Worm (Caenorhabditis elegans) whole organism, L1 larva: Measurements from ENCODE around the gene C16D9.9.

ENCODE experiments used
- C16A3.4 ChIP-seq: fragments of 150-350 bp; optimal IDR thresholded peaks from 2 replicates; lab custom pipeline; 2014; ENCODE audit warnings: missing biosample characterization, missing genetic modification characterization
- C34B4.2 ChIP-seq: sonication (generic microtip); optimal IDR thresholded peaks from 2 replicates; lab custom pipeline; 2017; ENCODE audit warnings: mild to moderate bottlenecking, missing genetic modification characterization, missing compliant biosample characterization
- Y116A8C.19 ChIP-seq: sonication (generic microtip); optimal IDR thresholded peaks from 2 replicates; lab custom pipeline; 2016; ENCODE audit warnings: missing compliant biosample characterization, missing genetic modification characterization, borderline replicate concordance
- aly-2 ChIP-seq: fragments of 150-350 bp; optimal IDR thresholded peaks from 2 replicates; lab custom pipeline; 2014; ENCODE audit warnings: missing biosample characterization, missing genetic modification characterization
- ceh-8 ChIP-seq: fragments of 200-800 bp; sonication (Bioruptor generic); optimal IDR thresholded peaks from 2 replicates; lab custom pipeline; 2018; ENCODE audit warnings: mild to moderate bottlenecking, missing genetic modification characterization, moderate library complexity, missing compliant biosample characterization
- ceh-82 ChIP-seq, 3 experiments: fragments of 150-350 bp in 1 of 3; sonication (generic microtip) in 2 of 3; optimal IDR thresholded peaks; 2 replicates each; lab custom pipeline; 2014 to 2017; ENCODE audit warnings: missing biosample characterization in 3 of 3, missing genetic modification characterization in 3 of 3
- ceh-88 ChIP-seq: fragments of 200-800 bp; sonication (Bioruptor generic); IDR thresholded peaks from 2 replicates; pipeline ENCODE4 v1.3.6; 2022; ENCODE audit warnings: missing genetic modification characterization, missing compliant biosample characterization
- dpl-1 ChIP-seq, 3 experiments: fragments of 150-350 bp in 2 of 3; sonication (generic microtip) in 1 of 3; optimal IDR thresholded peaks; 2 replicates each; lab custom pipeline; 2014 to 2017; ENCODE audit warnings: missing biosample characterization in 3 of 3, missing genetic modification characterization in 3 of 3, missing genetic modification reagents in 3 of 3
- dsc-1 ChIP-seq: sonication (generic microtip); optimal IDR thresholded peaks from 2 replicates; lab custom pipeline; 2016; ENCODE audit warnings: mild to moderate bottlenecking, missing genetic modification characterization, missing compliant biosample characterization
- elt-2 ChIP-seq: sonication (generic microtip); optimal IDR thresholded peaks from 2 replicates; lab custom pipeline; 2016; ENCODE audit warnings: missing genetic modification characterization, mild to moderate bottlenecking, inconsistent platforms, missing compliant biosample characterization, missing genetic modification reagents
- elt-3 ChIP-seq, 6 experiments: fragments of 150-350 bp in 1 of 6; sonication (generic microtip); optimal IDR thresholded peaks; 2 replicates each; lab custom pipeline; 2017 to 2018; ENCODE audit warnings: missing biosample characterization in 6 of 6, missing genetic modification characterization in 6 of 6, inconsistent platforms in 1 of 6
- fkh-10 ChIP-seq: sonication (generic microtip); optimal IDR thresholded peaks from 2 replicates; lab custom pipeline; 2017; ENCODE audit warnings: missing biosample characterization, missing genetic modification reagents, missing genetic modification characterization
- fkh-8 ChIP-seq: sonication (generic microtip); optimal IDR thresholded peaks from 2 replicates; lab custom pipeline; 2016; ENCODE audit warnings: mild to moderate bottlenecking, missing genetic modification characterization, missing compliant biosample characterization
- hlh-17 ChIP-seq: fragments of 200-800 bp; sonication (Bioruptor generic); optimal IDR thresholded peaks from 2 replicates; lab custom pipeline; 2018; ENCODE audit warnings: missing genetic modification characterization, mild to moderate bottlenecking, missing compliant biosample characterization, moderate library complexity, borderline replicate concordance
- hlh-4 ChIP-seq: sonication (generic microtip); optimal IDR thresholded peaks from 2 replicates; lab custom pipeline; 2016; ENCODE audit warnings: mild to moderate bottlenecking, missing genetic modification characterization, missing compliant biosample characterization
- hpl-2 ChIP-seq: fragments of 150-350 bp; optimal IDR thresholded peaks from 2 replicates; lab custom pipeline; 2014; ENCODE audit warnings: missing biosample characterization, missing genetic modification reagents, missing genetic modification characterization
- lin-14 ChIP-seq: fragments of 200-800 bp; sonication (Bioruptor generic); optimal IDR thresholded peaks from 2 replicates; lab custom pipeline; 2018; ENCODE audit warnings: mild to moderate bottlenecking, missing genetic modification characterization, moderate library complexity, missing compliant biosample characterization
- lir-3 ChIP-seq: sonication (generic microtip); optimal IDR thresholded peaks from 2 replicates; lab custom pipeline; 2016; ENCODE audit warnings: mild to moderate bottlenecking, missing genetic modification characterization, moderate library complexity, missing compliant biosample characterization; ENCODE audit not compliant: poor library complexity
- lsy-2 ChIP-seq, 2 experiments: fragments of 150-350 bp; optimal IDR thresholded peaks; 2 replicates each; lab custom pipeline; 2014; ENCODE audit warnings: missing biosample characterization in 2 of 2, missing genetic modification characterization in 2 of 2
- mdl-1 ChIP-seq, 2 experiments: fragments of 150-350 bp; optimal IDR thresholded peaks; 2 replicates each; lab custom pipeline; 2014 to 2017; ENCODE audit warnings: missing biosample characterization in 2 of 2, missing genetic modification characterization in 2 of 2, inconsistent platforms in 1 of 2
- mep-1 ChIP-seq: fragments of 150-350 bp; optimal IDR thresholded peaks from 2 replicates; lab custom pipeline; 2014; ENCODE audit warnings: missing biosample characterization, missing genetic modification characterization
- nhr-12 ChIP-seq: sonication (generic microtip); optimal IDR thresholded peaks from 2 replicates; lab custom pipeline; 2017; ENCODE audit warnings: missing biosample characterization, missing genetic modification characterization
- nhr-20 ChIP-seq: sonication (generic microtip); optimal IDR thresholded peaks from 2 replicates; lab custom pipeline; 2016; ENCODE audit warnings: mild to moderate bottlenecking, missing genetic modification characterization, missing compliant biosample characterization
- nhr-28 ChIP-seq: fragments of 150-350 bp; optimal IDR thresholded peaks from 2 replicates; lab custom pipeline; 2014; ENCODE audit warnings: missing biosample characterization, missing genetic modification characterization
- nhr-47 ChIP-seq: sonication (generic microtip); optimal IDR thresholded peaks from 2 replicates; lab custom pipeline; 2016; ENCODE audit warnings: mild to moderate bottlenecking, missing genetic modification characterization, moderate library complexity, missing compliant biosample characterization
- nhr-71 ChIP-seq: sonication (generic microtip); optimal IDR thresholded peaks from 2 replicates; lab custom pipeline; 2016; ENCODE audit warnings: mild to moderate bottlenecking, missing genetic modification characterization, moderate library complexity, missing compliant biosample characterization
- nhr-76 ChIP-seq: sonication (generic microtip); optimal IDR thresholded peaks from 2 replicates; lab custom pipeline; 2017; ENCODE audit warnings: missing biosample characterization, missing genetic modification characterization
- nhr-77 ChIP-seq: fragments of 150-350 bp; optimal IDR thresholded peaks from 2 replicates; lab custom pipeline; 2014; ENCODE audit warnings: missing biosample characterization, missing genetic modification characterization
- nhr-84 ChIP-seq: sonication (generic microtip); optimal IDR thresholded peaks from 2 replicates; lab custom pipeline; 2017; ENCODE audit warnings: missing biosample characterization, missing genetic modification characterization
- pax-3 ChIP-seq: fragments of 200-800 bp; sonication (Bioruptor generic); optimal IDR thresholded peaks from 2 replicates; lab custom pipeline; 2018; ENCODE audit warnings: mild to moderate bottlenecking, missing genetic modification characterization, moderate library complexity, missing compliant biosample characterization
- pqm-1 ChIP-seq: sonication (generic microtip); optimal IDR thresholded peaks from 3 replicates; lab custom pipeline; 2017; ENCODE audit warnings: missing biosample characterization, missing genetic modification characterization
- rnt-1 ChIP-seq: sonication (generic microtip); optimal IDR thresholded peaks from 2 replicates; lab custom pipeline; 2016; ENCODE audit warnings: mild to moderate bottlenecking, missing genetic modification characterization, moderate library complexity, missing compliant biosample characterization
- skn-1 ChIP-seq: fragments of 150-350 bp; optimal IDR thresholded peaks from 2 replicates; lab custom pipeline; 2014; ENCODE audit warnings: missing biosample characterization, missing genetic modification characterization
- snpc-4 ChIP-seq: fragments of 150-350 bp; optimal IDR thresholded peaks from 2 replicates; lab custom pipeline; 2014; ENCODE audit warnings: missing biosample characterization, missing genetic modification characterization
- snu-23 ChIP-seq: sonication (generic microtip); optimal IDR thresholded peaks from 2 replicates; lab custom pipeline; 2016; ENCODE audit warnings: missing genetic modification characterization, missing compliant biosample characterization
- sptf-1 ChIP-seq: fragments of 150-350 bp; optimal IDR thresholded peaks from 2 replicates; lab custom pipeline; 2014; ENCODE audit warnings: missing biosample characterization, missing genetic modification characterization
- tbx-2 ChIP-seq: sonication (generic microtip); optimal IDR thresholded peaks from 2 replicates; lab custom pipeline; 2016; ENCODE audit warnings: missing genetic modification characterization, missing compliant biosample characterization
- unc-62 ChIP-seq: fragments of 150-350 bp; optimal IDR thresholded peaks from 2 replicates; lab custom pipeline; 2014; ENCODE audit warnings: missing biosample characterization, missing genetic modification reagents, missing genetic modification characterization
- xbp-1 ChIP-seq: sonication (generic microtip); optimal IDR thresholded peaks from 2 replicates; lab custom pipeline; 2016; ENCODE audit warnings: missing genetic modification characterization, missing compliant biosample characterization
- zag-1 ChIP-seq: fragments of 150-350 bp; optimal IDR thresholded peaks from 2 replicates; lab custom pipeline; 2014; ENCODE audit warnings: missing biosample characterization, missing genetic modification characterization
- ztf-11 ChIP-seq, 2 experiments: sonication (generic microtip); optimal IDR thresholded peaks; 2 replicates each; lab custom pipeline; 2016 to 2017; ENCODE audit warnings: missing genetic modification characterization in 2 of 2, missing biosample characterization in 1 of 2, missing compliant biosample characterization in 1 of 2
- ztf-4 ChIP-seq: fragments of 150-350 bp; optimal IDR thresholded peaks from 2 replicates; lab custom pipeline; 2014; ENCODE audit warnings: missing biosample characterization, missing genetic modification characterization

Gene C16D9.9

ce11 chrV:8247311-8248105 lies 16.5 kb upstream of the C16D9.9 start (continued):
- TF ChIP-seq snpc-4 (tag; lab: Kevin White, UChicago) (peak; percentile 99), nhr-76 (tag; lab: Kevin White, UChicago) (peak; percentile 6), skn-1 (tag; lab: Kevin White, UChicago) (no peak), lin-14 (GFP tag; lab: Kevin White, UChicago) (peak; percentile 85), hpl-2 (GFP tag; lab: Kevin White, UChicago) (peak; percentile 54), C34B4.2 (tag; lab: Kevin White, UChicago) (no peak), nhr-71 (tag; lab: Kevin White, UChicago) (peak; percentile 90), ztf-4 (peak; percentile 24), xbp-1 (peak; percentile 62), hlh-4 (tag; lab: Kevin White, UChicago) (no peak), Y116A8C.19 (tag; lab: Kevin White, UChicago) (no peak), mep-1 (tag; lab: Kevin White, UChicago) (peak; percentile 68), ceh-82 (tag; optimal IDR thresholded peaks at IDR 0.05; lab: Kevin White, UChicago) (peak; percentile 47 to 55 (median 54)), pax-3 (tag; lab: Kevin White, UChicago) (no peak), sptf-1 (tag; lab: Kevin White, UChicago) (no peak), tbx-2 (tag; lab: Kevin White, UChicago) (peak; percentile 59), nhr-77 (tag; lab: Kevin White, UChicago) (peak; percentile 79), aly-2 (tag; lab: Kevin White, UChicago) (peak; percentile 73), hlh-17 (GFP tag; lab: Kevin White, UChicago) (no peak), ceh-88 (GFP tag; lab: Robert Waterston, UW) (no peak), nhr-20 (peak; percentile 84), C16A3.4 (tag; lab: Kevin White, UChicago) (peak; percentile 13), nhr-28 (no peak), elt-2 (tag; lab: Kevin White, UChicago) (peak; percentile 90), nhr-84 (tag; lab: Kevin White, UChicago) (no peak), nhr-47 (tag; lab: Kevin White, UChicago) (peak; percentile 90), fkh-8 (tag; lab: Kevin White, UChicago) (no peak), rnt-1 (tag; lab: Kevin White, UChicago) (peak; percentile 95), unc-62 (GFP tag; lab: Kevin White, UChicago) (no peak), dsc-1 (peak; percentile 67), nhr-12 (tag; lab: Kevin White, UChicago) (no peak), fkh-10 (GFP tag; lab: Kevin White, UChicago) (no peak), elt-3 (tag; optimal IDR thresholded peaks at IDR 0.05; lab: Kevin White, UChicago) (peak in 3 of 6 experiments; percentile 50 to 76 (median 67)), ztf-11 (tag; optimal IDR thresholded peaks at IDR 0.05; lab: Kevin White, UChicago) (peak in 1 of 2 experiments; percentile 46), pqm-1 (tag; lab: Kevin White, UChicago) (no peak), mdl-1 (tag; optimal IDR thresholded peaks at IDR 0.05; lab: Kevin White, UChicago) (peak in 1 of 2 experiments; percentile 9), ceh-8 (GFP tag; lab: Kevin White, UChicago) (no peak), zag-1 (tag; lab: Kevin White, UChicago) (no peak), lir-3 (tag; lab: Kevin White, UChicago) (peak; percentile 23)

ce11 chrV:8250208-8250607 lies 13.8 kb upstream of the C16D9.9 start, which contains the start of gene C16D9.6:
TSS of gene C16D9.6 (minus strand) at chrV:8250308.
- TF ChIP-seq ceh-82 (tag; optimal IDR thresholded peaks at IDR 0.05; lab: Kevin White, UChicago) (no peak), lsy-2 (tag; optimal IDR thresholded peaks at IDR 0.05; lab: Kevin White, UChicago) (no peak), nhr-71 (tag; lab: Kevin White, UChicago) (peak; percentile 43), dsc-1 (peak; percentile 8), fkh-8 (tag; lab: Kevin White, UChicago) (peak; percentile 77), dpl-1 (GFP tag; optimal IDR thresholded peaks at IDR 0.05; lab: Kevin White, UChicago) (no peak), snu-23 (no peak)
- TF ChIP-seq, all 84 proteins: peak for 3
